Worm (Caenorhabditis elegans) whole organism, L4 larva: ENCODE data around the gene F13C5.5.

ENCODE experiments used
- F37D6.2 ChIP-seq: sonication (generic microtip); optimal IDR thresholded peaks from 2 replicates; lab custom pipeline; 2016; ENCODE audit warnings: mild to moderate bottlenecking, missing genetic modification characterization, missing compliant biosample characterization
- R02D3.7 ChIP-seq: fragments of 150-350 bp; sonication (generic microtip); optimal IDR thresholded peaks from 3 replicates; lab custom pipeline; 2014; ENCODE audit warnings: missing biosample characterization, missing genetic modification characterization
- T20F7.1 ChIP-seq: fragments of 200-800 bp; sonication (Bioruptor generic); optimal IDR thresholded peaks from 2 replicates; lab custom pipeline; 2018; ENCODE audit warnings: mild to moderate bottlenecking, missing genetic modification characterization, missing compliant biosample characterization
- T26A8.4 ChIP-seq: fragments of 200-800 bp; sonication (Bioruptor generic); IDR thresholded peaks from 2 replicates; pipeline ENCODE4 v1.3.6; 2022; ENCODE audit warnings: missing genetic modification characterization, missing compliant biosample characterization
- Y105C5A.15 ChIP-seq: fragments of 200-800 bp; sonication (Bioruptor generic); IDR thresholded peaks from 2 replicates; pipeline ENCODE4 v1.3.6; 2022; ENCODE audit warnings: missing genetic modification characterization, missing compliant biosample characterization
- Y5F2A.4 ChIP-seq: fragments of 200-800 bp; sonication (Bioruptor generic); optimal IDR thresholded peaks from 2 replicates; lab custom pipeline; 2018; ENCODE audit warnings: mild to moderate bottlenecking, missing genetic modification characterization, missing compliant biosample characterization
- Y75B8A.6 ChIP-seq: fragments of 200-800 bp; sonication (Bioruptor generic); IDR thresholded peaks from 2 replicates; pipeline ENCODE4 v1.3.6; 2022; ENCODE audit warnings: missing genetic modification reagents, missing genetic modification characterization, missing compliant biosample characterization
- ZK546.5 ChIP-seq, 2 experiments: sonication (generic microtip); optimal IDR thresholded peaks; 2 replicates each; lab custom pipeline; 2017; ENCODE audit warnings: missing biosample characterization in 2 of 2, missing genetic modification characterization in 2 of 2
- aha-1 ChIP-seq: fragments of 150-350 bp; peaks from one replicate; lab custom pipeline; 2014; ENCODE audit warnings: missing biosample characterization, missing genetic modification characterization
- arid-1 ChIP-seq: fragments of 200-800 bp; sonication (Bioruptor generic); conservative IDR thresholded peaks from 2 replicates; pipeline ENCODE4 v1.3.6; 2022; ENCODE audit warnings: missing genetic modification reagents, missing genetic modification characterization, missing compliant biosample characterization
- ceh-20 ChIP-seq: fragments of 200-800 bp; sonication (Bioruptor generic); IDR thresholded peaks from 2 replicates; pipeline ENCODE4 v1.3.6; 2022; ENCODE audit warnings: missing genetic modification reagents, missing genetic modification characterization, missing compliant biosample characterization
- ceh-32 ChIP-seq: sonication (generic microtip); optimal IDR thresholded peaks from 2 replicates; lab custom pipeline; 2016; ENCODE audit warnings: mild to moderate bottlenecking, missing genetic modification characterization, missing compliant biosample characterization; ENCODE audit not compliant: poor library complexity
- daf-16 ChIP-seq, 3 experiments: sonication (generic microtip); optimal IDR thresholded peaks; 2 replicates each; lab custom pipeline; 2016 to 2017; ENCODE audit warnings: missing genetic modification characterization in 3 of 3, missing genetic modification reagents in 3 of 3, mild to moderate bottlenecking in 2 of 3, missing compliant biosample characterization in 2 of 3, missing biosample characterization in 1 of 3, moderate library complexity in 1 of 3
- dmd-6 ChIP-seq: fragments of 200-800 bp; sonication (Bioruptor generic); IDR thresholded peaks from 2 replicates; pipeline ENCODE4 v1.3.6; 2022; ENCODE audit warnings: missing genetic modification reagents, missing genetic modification characterization, missing compliant biosample characterization
- dmd-9 ChIP-seq: fragments of 200-800 bp; sonication (Bioruptor generic); IDR thresholded peaks from 2 replicates; pipeline ENCODE4 v1.3.6; 2022; ENCODE audit warnings: missing genetic modification reagents, missing genetic modification characterization, missing compliant biosample characterization
- dpl-1 ChIP-seq: fragments of 150-350 bp; optimal IDR thresholded peaks from 2 replicates; lab custom pipeline; 2014; ENCODE audit warnings: missing biosample characterization, missing genetic modification reagents, missing genetic modification characterization
- dve-1 ChIP-seq: sonication (generic microtip); optimal IDR thresholded peaks from 2 replicates; lab custom pipeline; 2017; ENCODE audit warnings: antibody characterized with exemption, mild to moderate bottlenecking, missing genetic modification characterization, missing compliant biosample characterization; ENCODE audit not compliant: insufficient read depth
- egl-27 ChIP-seq: sonication (generic microtip); optimal IDR thresholded peaks from 3 replicates; lab custom pipeline; 2017; ENCODE audit warnings: missing biosample characterization, missing genetic modification reagents, missing genetic modification characterization
- egl-43 ChIP-seq: fragments of 200-800 bp; sonication (Bioruptor generic); IDR thresholded peaks from 2 replicates; pipeline ENCODE4 v1.3.6; 2022; ENCODE audit warnings: missing genetic modification reagents, missing genetic modification characterization, missing compliant biosample characterization
- fkh-10 ChIP-seq: fragments of 150-350 bp; optimal IDR thresholded peaks from 2 replicates; lab custom pipeline; 2014; ENCODE audit warnings: missing biosample characterization, missing genetic modification reagents, missing genetic modification characterization
- fos-1 ChIP-seq: fragments of 150-350 bp; optimal IDR thresholded peaks from 2 replicates; lab custom pipeline; 2014; ENCODE audit warnings: missing biosample characterization, missing genetic modification characterization
- hif-1 ChIP-seq, 2 experiments: sonication (generic microtip); optimal IDR thresholded peaks; 2 replicates each; lab custom pipeline; 2016 to 2017; ENCODE audit warnings: missing compliant biosample characterization in 2 of 2, missing genetic modification characterization in 2 of 2, missing genetic modification reagents in 2 of 2, missing genotype in 2 of 2, mild to moderate bottlenecking in 1 of 2
- hlh-11 ChIP-seq: fragments of 200-800 bp; sonication (Bioruptor generic); optimal IDR thresholded peaks from 2 replicates; lab custom pipeline; 2018; ENCODE audit warnings: mild to moderate bottlenecking, missing genetic modification characterization, missing compliant biosample characterization
- hlh-30 ChIP-seq: sonication (generic microtip); optimal IDR thresholded peaks from 2 replicates; lab custom pipeline; 2017; ENCODE audit warnings: antibody characterized with exemption, mild to moderate bottlenecking, missing genetic modification characterization, missing compliant biosample characterization; ENCODE audit not compliant: insufficient read depth
- jun-1 ChIP-seq: fragments of 150-350 bp; optimal IDR thresholded peaks from 2 replicates; lab custom pipeline; 2014; ENCODE audit warnings: missing biosample characterization, missing genetic modification reagents, missing genetic modification characterization
- lim-7 ChIP-seq: fragments of 200-800 bp; sonication (Bioruptor generic); IDR thresholded peaks from 2 replicates; pipeline ENCODE4 v1.3.6; 2022; ENCODE audit warnings: missing genetic modification characterization, missing compliant biosample characterization
- lin-1 ChIP-seq: fragments of 200-800 bp; sonication (Bioruptor generic); IDR thresholded peaks from 2 replicates; pipeline ENCODE4 v1.3.6; 2022; ENCODE audit warnings: missing genetic modification reagents, missing genetic modification characterization, missing compliant biosample characterization
- lin-13 ChIP-seq: fragments of 150-350 bp; optimal IDR thresholded peaks from 2 replicates; lab custom pipeline; 2014; ENCODE audit warnings: missing biosample characterization, missing genetic modification reagents, missing genetic modification characterization
- lin-15B ChIP-seq: fragments of 150-350 bp; sonication (generic microtip); optimal IDR thresholded peaks from 3 replicates; lab custom pipeline; 2014; ENCODE audit warnings: missing biosample characterization, missing genetic modification characterization
- lin-38 ChIP-seq: fragments of 200-800 bp; sonication (Bioruptor generic); IDR thresholded peaks from 2 replicates; pipeline ENCODE4 v1.3.6; 2022; ENCODE audit warnings: missing genetic modification reagents, missing genetic modification characterization, missing compliant biosample characterization
- madf-9 ChIP-seq: fragments of 200-800 bp; sonication (Bioruptor generic); conservative IDR thresholded peaks from 2 replicates; pipeline ENCODE4 v1.3.6; 2022; ENCODE audit warnings: missing genetic modification reagents, missing genetic modification characterization, missing compliant biosample characterization
- mdl-1 ChIP-seq, 2 experiments: fragments of 150-350 bp in 1 of 2; sonication (generic microtip) in 1 of 2; optimal IDR thresholded peaks; 2 replicates each; lab custom pipeline; 2014 to 2017; ENCODE audit warnings: missing biosample characterization in 2 of 2, missing genetic modification characterization in 2 of 2
- mep-1 ChIP-seq: fragments of 150-350 bp; sonication (generic microtip); optimal IDR thresholded peaks from 3 replicates; lab custom pipeline; 2014; ENCODE audit warnings: missing biosample characterization, missing genetic modification characterization
- mes-2 ChIP-seq: sonication (generic microtip); optimal IDR thresholded peaks from 2 replicates; lab custom pipeline; 2016; ENCODE audit warnings: missing genotype, mild to moderate bottlenecking, missing genetic modification characterization, missing compliant biosample characterization; ENCODE audit not compliant: poor library complexity, severe bottlenecking
- mxl-3 ChIP-seq: fragments of 200-800 bp; sonication (Bioruptor generic); optimal IDR thresholded peaks from 2 replicates; lab custom pipeline; 2018; ENCODE audit warnings: mild to moderate bottlenecking, missing genetic modification characterization, missing compliant biosample characterization
- nhr-102 ChIP-seq: sonication (generic microtip); optimal IDR thresholded peaks from 2 replicates; lab custom pipeline; 2016; ENCODE audit warnings: mild to moderate bottlenecking, missing genetic modification characterization, moderate library complexity, missing compliant biosample characterization
- nhr-11 ChIP-seq: fragments of 150-350 bp; optimal IDR thresholded peaks from 2 replicates; lab custom pipeline; 2014; ENCODE audit warnings: missing biosample characterization, missing genetic modification characterization
- nhr-25 ChIP-seq: sonication (generic microtip); optimal IDR thresholded peaks from 2 replicates; lab custom pipeline; 2017; ENCODE audit warnings: missing genetic modification characterization, mild to moderate bottlenecking, missing compliant biosample characterization, antibody characterized with exemption, moderate library complexity, borderline replicate concordance; ENCODE audit not compliant: insufficient read depth
- nhr-42 ChIP-seq: fragments of 200-800 bp; sonication (Bioruptor generic); IDR thresholded peaks from 2 replicates; pipeline ENCODE4 v1.3.6; 2022; ENCODE audit warnings: missing genetic modification characterization, missing compliant biosample characterization
- nhr-48 ChIP-seq: sonication (generic microtip); optimal IDR thresholded peaks from 2 replicates; lab custom pipeline; 2016; ENCODE audit warnings: mild to moderate bottlenecking, missing genetic modification characterization, missing compliant biosample characterization
- nhr-6 ChIP-seq: fragments of 150-350 bp; optimal IDR thresholded peaks from 2 replicates; lab custom pipeline; 2014; ENCODE audit warnings: missing biosample characterization, missing genetic modification characterization
- nhr-77 ChIP-seq: fragments of 150-350 bp; optimal IDR thresholded peaks from 2 replicates; lab custom pipeline; 2014; ENCODE audit warnings: missing biosample characterization, missing genetic modification characterization
- pha-4 ChIP-seq, 2 experiments: fragments of 150-350 bp in 1 of 2; fragments of 200-800 bp in 1 of 2; sonication (Bioruptor generic) in 1 of 2; IDR thresholded peaks in 1 of 2; optimal IDR thresholded peaks in 1 of 2; 2 replicates each; pipeline versions ENCODE4 v1.3.6 to Lab custom; 2014 to 2022; ENCODE audit warnings: missing genetic modification characterization in 2 of 2, missing genetic modification reagents in 2 of 2, missing biosample characterization in 1 of 2, missing compliant biosample characterization in 1 of 2
- pqm-1 ChIP-seq: sonication (generic microtip); optimal IDR thresholded peaks from 2 replicates; lab custom pipeline; 2017; ENCODE audit warnings: missing biosample characterization, missing genetic modification characterization
- rbr-2 ChIP-seq: sonication (generic microtip); optimal IDR thresholded peaks from 2 replicates; lab custom pipeline; 2016; ENCODE audit warnings: missing genotype, missing genetic modification characterization, missing compliant biosample characterization
- spr-1 ChIP-seq: sonication (generic microtip); optimal IDR thresholded peaks from 2 replicates; lab custom pipeline; 2016; ENCODE audit warnings: mild to moderate bottlenecking, missing genetic modification characterization, missing compliant biosample characterization
- unc-62 ChIP-seq, 3 experiments: fragments of 150-350 bp in 1 of 3; sonication (generic microtip); optimal IDR thresholded peaks in 2 of 3; peaks in 1 of 3; 1 replicate in 1 of 3; 2 replicates in 2 of 3; lab custom pipeline; 2014 to 2017; ENCODE audit warnings: missing biosample characterization in 3 of 3, missing genetic modification characterization in 3 of 3, missing genetic modification reagents in 3 of 3, missing genotype in 1 of 3
- ztf-7 ChIP-seq: fragments of 150-350 bp; optimal IDR thresholded peaks from 2 replicates; lab custom pipeline; 2014; ENCODE audit warnings: missing biosample characterization, missing genetic modification characterization

F13C5.5 gene

ce11 chrX:593245-593733 lies 15.0 kb downstream of the F13C5.5 start:
- TF ChIP-seq nhr-11 (tag; lab: Kevin White, UChicago) (peak; percentile 90), pha-4 (GFP tag; IDR thresholded peaks at IDR 0.05; lab: Robert Waterston, UW) (peak; percentile 67; the same call in 1 of the 2 replicates), pha-4 (tag; optimal IDR thresholded peaks at IDR 0.05; lab: Kevin White, UChicago) (peak; percentile 47), T20F7.1 (GFP tag; lab: Kevin White, UChicago) (peak; percentile 52), ceh-20 (GFP tag; lab: Robert Waterston, UW) (0 out of 2 replicates have a peak, but pooled peaks have one; percentile 40), aha-1 (tag; lab: Kevin White, UChicago) (peak; percentile 99), ztf-7 (tag; lab: Kevin White, UChicago) (peak; percentile 75), mxl-3 (peak; percentile 94), dmd-9 (GFP tag; lab: Robert Waterston, UW) (no peak), nhr-102 (tag; lab: Kevin White, UChicago) (peak; percentile 83), nhr-48 (peak; percentile 61), madf-9 (GFP tag; lab: Robert Waterston, UW) (0 out of 2 replicates have a peak, but pooled peaks have one; percentile 50), dve-1 (peak; percentile 94), arid-1 (peak; percentile 66; the same call in 1 of the 2 replicates), dpl-1 (GFP tag; lab: Kevin White, UChicago) (peak; percentile 12), T26A8.4 (GFP tag; lab: Robert Waterston, UW) (peak; percentile 70), unc-62 (GFP tag; optimal IDR thresholded peaks at IDR 0.05 in 1 of 2; lab: Kevin White, UChicago) (peak in 1 of 2 experiments; percentile 95), unc-62 (tag; optimal IDR thresholded peaks at IDR 0.05; lab: Kevin White, UChicago) (no peak), spr-1 (tag; lab: Kevin White, UChicago) (peak; percentile 60), rbr-2 (tag; lab: Kevin White, UChicago) (peak; percentile 92), daf-16 (GFP tag; optimal IDR thresholded peaks at IDR 0.05; lab: Kevin White, UChicago) (peak; percentile 5 to 65), daf-16 (tag; optimal IDR thresholded peaks at IDR 0.05; lab: Kevin White, UChicago) (peak; percentile 84), F37D6.2 (peak; percentile 63), pqm-1 (peak; percentile 35), mes-2 (peak; percentile 51), lim-7 (GFP tag; lab: Robert Waterston, UW) (no peak), jun-1 (tag; lab: Kevin White, UChicago) (peak; percentile 19), nhr-6 (tag; lab: Kevin White, UChicago) (peak; percentile 54), egl-43 (GFP tag; lab: Robert Waterston, UW) (peak; percentile 85), Y75B8A.6 (GFP tag; lab: Robert Waterston, UW) (no peak), lin-1 (no peak), dmd-6 (peak; percentile 84), nhr-77 (tag; lab: Kevin White, UChicago) (peak; percentile 92), Y105C5A.15 (no peak), ZK546.5 (tag; optimal IDR thresholded peaks at IDR 0.05; lab: Kevin White, UChicago) (no peak), hlh-30 (peak; percentile 92), fkh-10 (GFP tag; lab: Kevin White, UChicago) (peak; percentile 50), ceh-32 (tag; lab: Kevin White, UChicago) (peak; percentile 31), egl-27 (tag; lab: Kevin White, UChicago) (no peak), fos-1 (tag; lab: Kevin White, UChicago) (no peak), Y5F2A.4 (GFP tag; lab: Kevin White, UChicago) (no peak), nhr-25 (tag; lab: Kevin White, UChicago) (peak; percentile 74), R02D3.7 (tag; lab: Kevin White, UChicago) (no peak), mdl-1 (tag; optimal IDR thresholded peaks at IDR 0.05; lab: Kevin White, UChicago) (peak; percentile 80 to 97), hlh-11 (tag; lab: Kevin White, UChicago) (peak; percentile 96), nhr-42 (GFP tag; lab: Robert Waterston, UW) (0 out of 2 replicates have a peak, but pooled peaks have one; percentile 57), hif-1 (tag; optimal IDR thresholded peaks at IDR 0.05; lab: Kevin White, UChicago) (peak in 1 of 2 experiments; percentile 72), lin-38 (GFP tag; lab: Robert Waterston, UW) (no peak; the same call in 1 of the 2 replicates), mep-1 (tag; lab: Kevin White, UChicago) (peak; percentile 97), lin-13 (GFP tag; lab: Kevin White, UChicago) (peak; percentile 72), lin-15B (tag; lab: Kevin White, UChicago) (no peak)
